Fruit fly (Drosophila melanogaster) whole organism, pupa: ENCODE results near the gene Ance-2.

Source experiments
- CG15710 ChIP-seq: fragments of 200-800 bp; sonication (Bioruptor generic); optimal IDR thresholded peaks from 2 replicates; lab custom pipeline; 2018; ENCODE audit warnings: missing biosample characterization, mild to moderate bottlenecking, missing genetic modification characterization, moderate library complexity
- CG8159 ChIP-seq: fragments of 200-800 bp; sonication (Bioruptor generic); optimal IDR thresholded peaks from 3 replicates; lab custom pipeline; 2018; ENCODE audit warnings: missing biosample characterization, mild to moderate bottlenecking, missing genetic modification characterization, moderate library complexity
- rn ChIP-seq: fragments of 200-800 bp; sonication (Bioruptor generic); IDR thresholded peaks from 2 replicates; pipeline ENCODE4 v1.3.6; 2022; ENCODE audit warnings: missing biosample characterization, missing genetic modification characterization

DNA sequence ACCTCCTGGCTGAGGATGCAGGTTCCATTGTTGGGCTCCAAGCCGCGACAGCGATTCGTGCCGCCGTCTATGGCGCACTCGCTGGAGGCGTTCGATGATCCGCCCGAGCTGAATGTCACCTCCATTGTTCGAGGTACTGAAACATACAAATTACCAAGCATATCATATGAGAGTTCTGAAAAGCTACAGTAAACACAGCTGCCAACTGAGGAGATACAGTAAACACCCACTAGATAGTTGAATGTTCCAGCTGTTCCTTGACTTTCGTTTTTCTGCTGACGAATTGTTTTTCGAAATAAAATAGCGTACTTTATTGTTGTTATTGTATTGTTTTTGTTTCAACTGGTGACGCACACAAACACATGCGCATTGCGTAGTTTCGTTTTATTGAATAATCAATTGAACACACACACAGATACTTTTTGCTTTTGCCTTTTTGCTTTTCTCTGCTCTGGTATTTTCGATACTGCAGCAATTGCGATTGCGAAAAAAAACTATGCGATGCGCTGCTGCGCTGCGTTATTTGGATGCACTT is 5.3 kb upstream of the Ance-2 start:
- TF ChIP-seq CG15710 (tag; lab: Kevin White, UChicago) (no peak), CG8159 (tag; lab: Kevin White, UChicago) (no peak), rn (GFP tag; lab: Robert Waterston, UW) (no peak)
